Worm (Caenorhabditis elegans) whole organism, young adult: Measurements from ENCODE around the gene col-36.

Source experiments
- ama-1 ChIP-seq, 3 experiments: fragments of 150-350 bp in 1 of 3; sonication (generic microtip) in 2 of 3; optimal IDR thresholded peaks; 2 replicates each; lab custom pipeline; 2014 to 2018; ENCODE audit warnings: missing biosample characterization in 2 of 3, missing genetic modification characterization in 2 of 3, missing genetic modification reagents in 2 of 3
- bed-2 ChIP-seq: fragments of 200-800 bp; sonication (Bioruptor generic); IDR thresholded peaks from 2 replicates; pipeline ENCODE4 v1.3.6; 2022; ENCODE audit warnings: missing genetic modification reagents, missing genetic modification characterization, missing compliant biosample characterization
- ceh-58 ChIP-seq: fragments of 200-800 bp; sonication (Bioruptor generic); IDR thresholded peaks from 2 replicates; pipeline ENCODE4 v1.3.6; 2022; ENCODE audit warnings: missing genetic modification characterization, missing compliant biosample characterization
- madf-8 ChIP-seq: fragments of 200-800 bp; sonication (Bioruptor generic); conservative IDR thresholded peaks from 2 replicates; pipeline ENCODE4 v1.3.6; 2022; ENCODE audit warnings: missing genetic modification reagents, missing genetic modification characterization, missing compliant biosample characterization
- nhr-90 ChIP-seq: sonication (generic microtip); optimal IDR thresholded peaks from 2 replicates; lab custom pipeline; 2016; ENCODE audit warnings: missing genotype, mild to moderate bottlenecking, missing genetic modification characterization, missing compliant biosample characterization
- pha-4 ChIP-seq: fragments of 150-350 bp; sonication (generic microtip); optimal IDR thresholded peaks from 2 replicates; lab custom pipeline; 2014; ENCODE audit warnings: missing biosample characterization, missing genetic modification reagents, missing genetic modification characterization
- snpc-4 ChIP-seq, 5 experiments: fragments of 150-350 bp in 1 of 5; sonication (generic microtip) in 4 of 5; optimal IDR thresholded peaks; 2 replicates each; lab custom pipeline; 2014 to 2018; ENCODE audit warnings: missing genetic modification characterization in 5 of 5, missing biosample characterization in 3 of 5, antibody characterized with exemption in 2 of 5, mild to moderate bottlenecking in 2 of 5, missing compliant biosample characterization in 2 of 5, missing genotype in 2 of 5, moderate library complexity in 2 of 5, missing genetic modification reagents in 1 of 5

ce11 chrII:7165749-7166148 lies 2.9 kb downstream of the col-36 start, which contains the start of gene mfsd-13.2:
- no peak for TF ChIP-seq bed-2
- no peak for TF ChIP-seq ama-1 (optimal IDR thresholded peaks at IDR 0.05; lab: Kevin White, UChicago)
- no peak for TF ChIP-seq ama-1 (GFP tag; optimal IDR thresholded peaks at IDR 0.05; lab: Kevin White, UChicago)
- no peak for TF ChIP-seq nhr-90 (tag; lab: Kevin White, UChicago)
- TF ChIP-seq snpc-4 (GFP tag; optimal IDR thresholded peaks at IDR 0.05; lab: Kevin White, UChicago), result no peak
- TF ChIP-seq snpc-4 (tag; optimal IDR thresholded peaks at IDR 0.05; lab: Kevin White, UChicago), result no peak
- no peak for TF ChIP-seq pha-4 (tag; lab: Kevin White, UChicago)
- TF ChIP-seq madf-8 (GFP tag; lab: Robert Waterston, UW), result no peak
- no peak for TF ChIP-seq ceh-58
